Worm (Caenorhabditis elegans) whole organism, L1 larva: ENCODE measurements around the gene hbl-1.

Source experiments
- C04F5.9 ChIP-seq: sonication (generic microtip); optimal IDR thresholded peaks from 2 replicates; lab custom pipeline; 2016; ENCODE audit warnings: missing genetic modification characterization, missing compliant biosample characterization
- C34B4.2 ChIP-seq: sonication (generic microtip); optimal IDR thresholded peaks from 2 replicates; lab custom pipeline; 2017; ENCODE audit warnings: mild to moderate bottlenecking, missing genetic modification characterization, missing compliant biosample characterization
- F16B12.6 ChIP-seq: fragments of 150-350 bp; optimal IDR thresholded peaks from 2 replicates; lab custom pipeline; 2014; ENCODE audit warnings: missing biosample characterization, missing genetic modification characterization
- ama-1 ChIP-seq: fragments of 150-350 bp; optimal IDR thresholded peaks from 2 replicates; lab custom pipeline; 2014
- blmp-1 ChIP-seq: fragments of 150-350 bp; optimal IDR thresholded peaks from 2 replicates; lab custom pipeline; 2014; ENCODE audit warnings: missing biosample characterization, missing genetic modification characterization
- ceh-82 ChIP-seq, 3 experiments: fragments of 150-350 bp in 1 of 3; sonication (generic microtip) in 2 of 3; optimal IDR thresholded peaks; 2 replicates each; lab custom pipeline; 2014 to 2017; ENCODE audit warnings: missing biosample characterization in 3 of 3, missing genetic modification characterization in 3 of 3
- ceh-88 ChIP-seq: fragments of 200-800 bp; sonication (Bioruptor generic); IDR thresholded peaks from 2 replicates; pipeline ENCODE4 v1.3.6; 2022; ENCODE audit warnings: missing genetic modification characterization, missing compliant biosample characterization
- ceh-90 ChIP-seq: sonication (generic microtip); optimal IDR thresholded peaks from 2 replicates; lab custom pipeline; 2016; ENCODE audit warnings: missing genetic modification characterization, missing compliant biosample characterization
- ces-1 ChIP-seq: fragments of 150-350 bp; optimal IDR thresholded peaks from 2 replicates; lab custom pipeline; 2014; ENCODE audit warnings: missing biosample characterization, missing genetic modification reagents, missing genetic modification characterization
- dpl-1 ChIP-seq, 3 experiments: fragments of 150-350 bp in 2 of 3; sonication (generic microtip) in 1 of 3; optimal IDR thresholded peaks; 2 replicates each; lab custom pipeline; 2014 to 2017; ENCODE audit warnings: missing biosample characterization in 3 of 3, missing genetic modification characterization in 3 of 3, missing genetic modification reagents in 3 of 3
- dsc-1 ChIP-seq: sonication (generic microtip); optimal IDR thresholded peaks from 2 replicates; lab custom pipeline; 2016; ENCODE audit warnings: mild to moderate bottlenecking, missing genetic modification characterization, missing compliant biosample characterization
- efl-1 ChIP-seq, 4 experiments: fragments of 150-350 bp; optimal IDR thresholded peaks in 3 of 4; peaks in 1 of 4; 1 replicate in 1 of 4; 2 replicates in 3 of 4; lab custom pipeline; 2014; ENCODE audit warnings: missing biosample characterization in 2 of 4, missing genetic modification characterization in 2 of 4, missing genetic modification reagents in 2 of 4
- egl-27 ChIP-seq, 2 experiments: fragments of 150-350 bp in 1 of 2; sonication (generic microtip); optimal IDR thresholded peaks; 3 replicates each; lab custom pipeline; 2017 to 2018; ENCODE audit warnings: missing biosample characterization in 2 of 2, missing genetic modification characterization in 2 of 2, missing genetic modification reagents in 2 of 2
- elt-2 ChIP-seq: sonication (generic microtip); optimal IDR thresholded peaks from 2 replicates; lab custom pipeline; 2016; ENCODE audit warnings: missing genetic modification characterization, mild to moderate bottlenecking, inconsistent platforms, missing compliant biosample characterization, missing genetic modification reagents
- elt-3 ChIP-seq, 6 experiments: fragments of 150-350 bp in 1 of 6; sonication (generic microtip); optimal IDR thresholded peaks; 2 replicates each; lab custom pipeline; 2017 to 2018; ENCODE audit warnings: missing biosample characterization in 6 of 6, missing genetic modification characterization in 6 of 6, inconsistent platforms in 1 of 6
- fkh-10 ChIP-seq: sonication (generic microtip); optimal IDR thresholded peaks from 2 replicates; lab custom pipeline; 2017; ENCODE audit warnings: missing biosample characterization, missing genetic modification reagents, missing genetic modification characterization
- fkh-8 ChIP-seq: sonication (generic microtip); optimal IDR thresholded peaks from 2 replicates; lab custom pipeline; 2016; ENCODE audit warnings: mild to moderate bottlenecking, missing genetic modification characterization, missing compliant biosample characterization
- grh-1 ChIP-seq: fragments of 200-800 bp; sonication (Bioruptor generic); IDR thresholded peaks from 2 replicates; pipeline ENCODE4 v1.3.6; 2022; ENCODE audit warnings: missing genetic modification reagents, missing genetic modification characterization, missing compliant biosample characterization
- hpl-2 ChIP-seq: fragments of 150-350 bp; optimal IDR thresholded peaks from 2 replicates; lab custom pipeline; 2014; ENCODE audit warnings: missing biosample characterization, missing genetic modification reagents, missing genetic modification characterization
- irx-1 ChIP-seq: sonication (generic microtip); optimal IDR thresholded peaks from 2 replicates; lab custom pipeline; 2016; ENCODE audit warnings: missing genetic modification characterization, missing compliant biosample characterization
- jun-1 ChIP-seq: fragments of 150-350 bp; optimal IDR thresholded peaks from 2 replicates; lab custom pipeline; 2014; ENCODE audit warnings: missing biosample characterization, missing genetic modification reagents, missing genetic modification characterization
- lin-14 ChIP-seq: fragments of 200-800 bp; sonication (Bioruptor generic); optimal IDR thresholded peaks from 2 replicates; lab custom pipeline; 2018; ENCODE audit warnings: mild to moderate bottlenecking, missing genetic modification characterization, moderate library complexity, missing compliant biosample characterization
- lin-35 ChIP-seq, 2 experiments: fragments of 150-350 bp; optimal IDR thresholded peaks; 2 replicates each; lab custom pipeline; 2014; ENCODE audit warnings: missing biosample characterization in 2 of 2, missing genetic modification characterization in 2 of 2, missing genetic modification reagents in 2 of 2
- lsy-2 ChIP-seq, 2 experiments: fragments of 150-350 bp; optimal IDR thresholded peaks; 2 replicates each; lab custom pipeline; 2014; ENCODE audit warnings: missing biosample characterization in 2 of 2, missing genetic modification characterization in 2 of 2
- mdl-1 ChIP-seq, 2 experiments: fragments of 150-350 bp; optimal IDR thresholded peaks; 2 replicates each; lab custom pipeline; 2014 to 2017; ENCODE audit warnings: missing biosample characterization in 2 of 2, missing genetic modification characterization in 2 of 2, inconsistent platforms in 1 of 2
- mef-2 ChIP-seq: fragments of 150-350 bp; optimal IDR thresholded peaks from 2 replicates; lab custom pipeline; 2014; ENCODE audit warnings: missing biosample characterization, missing genetic modification characterization
- nhr-20 ChIP-seq: sonication (generic microtip); optimal IDR thresholded peaks from 2 replicates; lab custom pipeline; 2016; ENCODE audit warnings: mild to moderate bottlenecking, missing genetic modification characterization, missing compliant biosample characterization
- nhr-237 ChIP-seq: fragments of 150-350 bp; optimal IDR thresholded peaks from 2 replicates; lab custom pipeline; 2014; ENCODE audit warnings: missing biosample characterization, missing genetic modification characterization
- nhr-47 ChIP-seq: sonication (generic microtip); optimal IDR thresholded peaks from 2 replicates; lab custom pipeline; 2016; ENCODE audit warnings: mild to moderate bottlenecking, missing genetic modification characterization, moderate library complexity, missing compliant biosample characterization
- nhr-71 ChIP-seq: sonication (generic microtip); optimal IDR thresholded peaks from 2 replicates; lab custom pipeline; 2016; ENCODE audit warnings: mild to moderate bottlenecking, missing genetic modification characterization, moderate library complexity, missing compliant biosample characterization
- nhr-76 ChIP-seq: sonication (generic microtip); optimal IDR thresholded peaks from 2 replicates; lab custom pipeline; 2017; ENCODE audit warnings: missing biosample characterization, missing genetic modification characterization
- nhr-77 ChIP-seq: fragments of 150-350 bp; optimal IDR thresholded peaks from 2 replicates; lab custom pipeline; 2014; ENCODE audit warnings: missing biosample characterization, missing genetic modification characterization
- nhr-85 ChIP-seq: sonication (generic microtip); peaks from one replicate; lab custom pipeline; 2016; ENCODE audit warnings: missing genetic modification characterization, inconsistent platforms, missing compliant biosample characterization
- nhr-90 ChIP-seq: sonication (generic microtip); optimal IDR thresholded peaks from 2 replicates; lab custom pipeline; 2016; ENCODE audit warnings: mild to moderate bottlenecking, missing genetic modification characterization, missing compliant biosample characterization; ENCODE audit not compliant: poor library complexity
- pqm-1 ChIP-seq: sonication (generic microtip); optimal IDR thresholded peaks from 3 replicates; lab custom pipeline; 2017; ENCODE audit warnings: missing biosample characterization, missing genetic modification characterization
- rnt-1 ChIP-seq: sonication (generic microtip); optimal IDR thresholded peaks from 2 replicates; lab custom pipeline; 2016; ENCODE audit warnings: mild to moderate bottlenecking, missing genetic modification characterization, moderate library complexity, missing compliant biosample characterization
- skn-1 ChIP-seq: fragments of 150-350 bp; optimal IDR thresholded peaks from 2 replicates; lab custom pipeline; 2014; ENCODE audit warnings: missing biosample characterization, missing genetic modification characterization
- snpc-4 ChIP-seq: fragments of 150-350 bp; optimal IDR thresholded peaks from 2 replicates; lab custom pipeline; 2014; ENCODE audit warnings: missing biosample characterization, missing genetic modification characterization
- snu-23 ChIP-seq: sonication (generic microtip); optimal IDR thresholded peaks from 2 replicates; lab custom pipeline; 2016; ENCODE audit warnings: missing genetic modification characterization, missing compliant biosample characterization
- tlp-1 ChIP-seq: fragments of 150-350 bp; optimal IDR thresholded peaks from 2 replicates; lab custom pipeline; 2014; ENCODE audit warnings: missing biosample characterization, missing genetic modification characterization
- unc-130 ChIP-seq: fragments of 150-350 bp; optimal IDR thresholded peaks from 2 replicates; lab custom pipeline; 2017; ENCODE audit warnings: missing biosample characterization, missing genetic modification characterization, inconsistent platforms
- unc-86 ChIP-seq: sonication (generic microtip); optimal IDR thresholded peaks from 2 replicates; lab custom pipeline; 2016; ENCODE audit warnings: missing genetic modification characterization, missing compliant biosample characterization
- unc-98 ChIP-seq: fragments of 200-800 bp; sonication (Bioruptor generic); IDR thresholded peaks from 2 replicates; pipeline ENCODE4 v1.3.6; 2022; ENCODE audit warnings: missing genetic modification characterization, missing compliant biosample characterization
- vab-15 ChIP-seq: sonication (generic microtip); optimal IDR thresholded peaks from 2 replicates; lab custom pipeline; 2017; ENCODE audit warnings: missing genotype, mild to moderate bottlenecking, missing genetic modification characterization, missing compliant biosample characterization
- xbp-1 ChIP-seq: sonication (generic microtip); optimal IDR thresholded peaks from 2 replicates; lab custom pipeline; 2016; ENCODE audit warnings: missing genetic modification characterization, missing compliant biosample characterization
- ztf-4 ChIP-seq: fragments of 150-350 bp; optimal IDR thresholded peaks from 2 replicates; lab custom pipeline; 2014; ENCODE audit warnings: missing biosample characterization, missing genetic modification characterization

Gene hbl-1

DNA sequence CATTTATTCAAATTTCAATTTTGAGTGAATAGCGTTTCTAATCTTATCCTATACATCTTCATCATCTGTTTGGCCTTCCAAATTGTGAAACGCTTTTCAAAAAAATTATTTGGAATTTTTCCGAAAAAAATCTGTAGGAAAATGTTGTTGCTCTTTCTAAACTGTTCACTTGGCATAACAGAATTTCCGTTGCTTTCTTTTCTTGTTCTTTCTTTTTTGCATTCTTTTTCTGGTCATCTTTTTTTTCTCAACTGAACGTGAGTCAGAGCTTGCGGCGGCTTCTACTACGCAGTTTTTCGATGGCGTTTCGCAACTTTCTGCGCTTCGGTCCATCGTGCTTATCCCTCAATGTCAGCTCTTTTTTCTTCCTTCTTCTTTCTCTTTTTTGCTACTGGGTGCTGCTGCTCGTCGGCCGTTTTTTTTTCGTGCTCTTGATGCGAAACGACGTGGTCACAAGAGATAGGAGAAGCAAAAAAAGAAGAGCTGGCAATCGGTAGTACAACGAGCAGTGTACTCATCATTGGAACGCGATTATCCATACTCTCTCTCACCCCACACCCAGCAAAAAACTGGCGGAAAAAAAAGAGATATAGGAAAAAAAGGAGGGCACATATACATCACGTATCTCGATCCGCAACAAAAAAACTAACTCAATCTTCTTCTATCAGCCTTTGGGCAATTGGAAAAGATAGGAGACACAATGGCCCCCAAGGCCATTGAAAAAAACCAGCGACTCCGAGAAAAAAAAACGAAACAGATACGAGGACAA is 2.1 kb upstream of the hbl-1 start (continued):
- TF ChIP-seq ces-1 (peak; percentile 10), dsc-1 (tag; lab: Kevin White, UChicago) (peak; percentile 57), nhr-20 (tag; lab: Kevin White, UChicago) (no peak), lsy-2 (tag; optimal IDR thresholded peaks at IDR 0.05; lab: Kevin White, UChicago) (peak; percentile 30 to 51), rnt-1 (tag; lab: Kevin White, UChicago) (peak; percentile 48), nhr-77 (no peak), fkh-8 (tag; lab: Kevin White, UChicago) (no peak)

DNA sequence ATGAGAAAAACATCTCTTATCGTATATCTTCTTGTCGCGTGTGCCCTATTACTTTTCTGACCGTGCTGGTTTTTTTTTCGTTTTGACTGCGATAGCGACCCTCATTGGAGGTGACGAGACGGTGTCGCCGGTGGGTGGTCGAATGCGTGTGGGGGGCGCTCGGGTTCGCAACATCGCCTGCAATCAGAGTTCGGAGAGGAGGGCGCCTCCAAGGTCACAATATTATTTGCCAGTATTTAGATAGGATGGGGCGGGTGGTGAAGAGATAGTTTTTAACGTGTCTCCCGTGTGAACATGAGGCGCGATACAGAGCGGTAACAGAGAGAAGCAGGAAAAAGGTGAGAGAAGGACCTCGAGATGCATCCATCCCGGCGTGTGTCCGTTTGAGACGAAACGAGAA is 1.1 kb upstream of the hbl-1 start:
- TF ChIP-seq unc-98 (GFP tag; lab: Robert Waterston, UW): no peak
- peak in 1 of 2 experiments; percentile 20 for TF ChIP-seq lin-35 (GFP tag; optimal IDR thresholded peaks at IDR 0.05; lab: Kevin White, UChicago)
- no peak for TF ChIP-seq ces-1
- TF ChIP-seq rnt-1 (tag; lab: Kevin White, UChicago): no peak
- TF ChIP-seq xbp-1 (tag; lab: Kevin White, UChicago): peak; percentile 9
- peak; percentile 88 for TF ChIP-seq lin-14 (GFP tag; lab: Kevin White, UChicago)
- no peak for TF ChIP-seq ceh-88 (GFP tag; lab: Robert Waterston, UW)
- TF ChIP-seq nhr-20 (tag; lab: Kevin White, UChicago): peak; percentile 53
- TF ChIP-seq nhr-85 (tag; lab: Kevin White, UChicago): peak; percentile 89
- TF ChIP-seq F16B12.6 (tag; lab: Kevin White, UChicago): no peak
- TF ChIP-seq blmp-1 (tag; lab: Kevin White, UChicago): peak; percentile 37
- TF ChIP-seq dsc-1 (tag; lab: Kevin White, UChicago): no peak
- no peak for TF ChIP-seq ceh-90 (tag; lab: Kevin White, UChicago)
- TF ChIP-seq efl-1 (optimal IDR thresholded peaks at IDR 0.05; lab: Kevin White, UChicago): no peak
- no peak for TF ChIP-seq efl-1 (GFP tag; optimal IDR thresholded peaks at IDR 0.05 in 1 of 2; lab: Kevin White, UChicago)
- TF ChIP-seq nhr-90 (tag; lab: Kevin White, UChicago): peak; percentile 55
- peak; percentile 30; the same call in 1 of the 2 replicates for TF ChIP-seq grh-1 (GFP tag; lab: Robert Waterston, UW)
- no peak for TF ChIP-seq dpl-1 (GFP tag; optimal IDR thresholded peaks at IDR 0.05; lab: Kevin White, UChicago)
- TF ChIP-seq nhr-237 (tag; lab: Kevin White, UChicago): no peak
- no peak for TF ChIP-seq snpc-4 (tag; lab: Kevin White, UChicago)
- peak; percentile 15 for TF ChIP-seq irx-1 (tag; lab: Kevin White, UChicago)
- no peak for TF ChIP-seq vab-15 (tag; lab: Kevin White, UChicago)
- TF ChIP-seq nhr-77: peak; percentile 22
- TF ChIP-seq nhr-71 (tag; lab: Kevin White, UChicago): peak; percentile 57
- peak; percentile 8 for TF ChIP-seq nhr-47 (tag; lab: Kevin White, UChicago)
- TF ChIP-seq hpl-2 (GFP tag; lab: Kevin White, UChicago): no peak
- TF ChIP-seq pqm-1 (tag; lab: Kevin White, UChicago): no peak
- TF ChIP-seq ceh-82 (tag; optimal IDR thresholded peaks at IDR 0.05; lab: Kevin White, UChicago): peak in 1 of 3 experiments; percentile 19
- peak; percentile 26 for TF ChIP-seq snu-23
- TF ChIP-seq nhr-76 (tag; lab: Kevin White, UChicago): no peak
- TF ChIP-seq ama-1: no peak
- peak; percentile 26 for TF ChIP-seq unc-130 (tag; lab: Kevin White, UChicago)
- TF ChIP-seq egl-27 (tag; optimal IDR thresholded peaks at IDR 0.05; lab: Kevin White, UChicago): no peak
- peak in 3 of 6 experiments; percentile 5 to 30 (median 12) for TF ChIP-seq elt-3 (tag; optimal IDR thresholded peaks at IDR 0.05; lab: Kevin White, UChicago)

DNA sequence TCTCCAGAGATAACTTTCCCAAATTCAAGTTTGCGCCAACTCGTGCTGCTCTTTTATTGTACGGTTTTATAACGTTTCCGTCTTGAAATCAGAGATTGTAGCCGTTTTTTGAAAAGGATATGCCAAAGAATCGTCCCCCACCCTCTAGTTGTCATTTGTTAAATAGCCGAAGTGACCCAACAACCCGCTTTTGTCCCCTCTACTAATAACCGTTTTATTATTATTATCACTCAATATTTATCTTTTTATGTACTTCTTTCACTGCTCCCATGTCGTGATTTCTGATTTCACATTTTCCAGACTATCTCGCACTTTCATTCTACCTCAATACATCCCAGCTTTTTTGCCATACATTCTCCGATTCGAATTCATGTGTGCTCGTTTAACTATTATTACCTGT is 5.0 kb downstream of the hbl-1 start:
- TF ChIP-seq ces-1 (no peak), C04F5.9 (tag; lab: Kevin White, UChicago) (no peak), fkh-8 (tag; lab: Kevin White, UChicago) (no peak), elt-2 (tag; lab: Kevin White, UChicago) (no peak), tlp-1 (tag; lab: Kevin White, UChicago) (no peak), snu-23 (no peak), nhr-90 (tag; lab: Kevin White, UChicago) (no peak), rnt-1 (tag; lab: Kevin White, UChicago) (no peak), unc-86 (tag; lab: Kevin White, UChicago) (no peak), C34B4.2 (no peak), xbp-1 (tag; lab: Kevin White, UChicago) (no peak), fkh-10 (GFP tag; lab: Kevin White, UChicago) (no peak), mef-2 (tag; lab: Kevin White, UChicago) (no peak), jun-1 (tag; lab: Kevin White, UChicago) (no peak), skn-1 (tag; lab: Kevin White, UChicago) (no peak), ztf-4 (tag; lab: Kevin White, UChicago) (no peak), mdl-1 (tag; optimal IDR thresholded peaks at IDR 0.05; lab: Kevin White, UChicago) (no peak)
- TF ChIP-seq, all 84 proteins: peak for 0
